Worm (Caenorhabditis elegans) whole organism, early embryonic: ENCODE measurements around the gene rpl-11.2.

Experiments
- B0310.2 ChIP-seq: sonication (generic microtip); optimal IDR thresholded peaks from 2 replicates; lab custom pipeline; 2016; ENCODE audit warnings: mild to moderate bottlenecking, missing genetic modification characterization, missing compliant biosample characterization
- aly-1 ChIP-seq: sonication (generic microtip); optimal IDR thresholded peaks from 2 replicates; lab custom pipeline; 2016; ENCODE audit warnings: missing genetic modification characterization, missing compliant biosample characterization
- ama-1 ChIP-seq: fragments of 150-350 bp; optimal IDR thresholded peaks from 2 replicates; lab custom pipeline; 2014
- ceh-13 ChIP-seq: fragments of 200-800 bp; sonication (Bioruptor generic); optimal IDR thresholded peaks from 2 replicates; lab custom pipeline; 2018; ENCODE audit warnings: mild to moderate bottlenecking, missing genetic modification characterization, missing compliant biosample characterization
- ceh-36 ChIP-seq: sonication (generic microtip); optimal IDR thresholded peaks from 2 replicates; lab custom pipeline; 2016; ENCODE audit warnings: missing genetic modification characterization, inconsistent platforms, missing compliant biosample characterization
- flt-1 ChIP-seq: fragments of 200-800 bp; sonication (Bioruptor generic); IDR thresholded peaks from 2 replicates; pipeline ENCODE4 v1.3.6; 2022; ENCODE audit warnings: missing genetic modification characterization, missing compliant biosample characterization
- hmbx-1 ChIP-seq: sonication (generic microtip); optimal IDR thresholded peaks from 2 replicates; lab custom pipeline; 2016; ENCODE audit warnings: mild to moderate bottlenecking, missing genetic modification characterization, missing compliant biosample characterization
- hnd-1 ChIP-seq: sonication (generic microtip); optimal IDR thresholded peaks from 2 replicates; lab custom pipeline; 2016; ENCODE audit warnings: missing genetic modification characterization, missing compliant biosample characterization
- sea-1 ChIP-seq: fragments of 200-800 bp; sonication (Bioruptor generic); conservative IDR thresholded peaks from 2 replicates; pipeline ENCODE4 v1.3.6; 2022; ENCODE audit warnings: missing genetic modification characterization, missing compliant biosample characterization

- TF ChIP-seq ama-1 (lab: Kevin White, UChicago) (no peak), B0310.2 (tag; lab: Kevin White, UChicago) (no peak), ceh-36 (no peak), flt-1 (no peak), hmbx-1 (tag; lab: Kevin White, UChicago) (no peak), ceh-13 (no peak), sea-1 (GFP tag; lab: Robert Waterston, UW) (no peak), aly-1 (tag; lab: Kevin White, UChicago) (no peak), hnd-1 (tag; lab: Kevin White, UChicago) (no peak)
Observed at ce11 chrX:2212712-2213111, 29.7 kb downstream of the rpl-11.2 start.
